Worm (Caenorhabditis elegans) whole organism, L3 larva: ENCODE results near the gene C33H5.16.

Source experiments
- aly-2 ChIP-seq: fragments of 150-350 bp; optimal IDR thresholded peaks from 2 replicates; lab custom pipeline; 2014; ENCODE audit warnings: missing biosample characterization, missing genetic modification characterization
- ama-1 ChIP-seq: fragments of 150-350 bp; optimal IDR thresholded peaks from 2 replicates; lab custom pipeline; 2018
- ceh-28 ChIP-seq: fragments of 150-350 bp; optimal IDR thresholded peaks from 2 replicates; lab custom pipeline; 2014; ENCODE audit warnings: missing biosample characterization, missing genetic modification reagents, missing genetic modification characterization
- fkh-10 ChIP-seq: sonication (generic microtip); optimal IDR thresholded peaks from 2 replicates; lab custom pipeline; 2017; ENCODE audit warnings: missing biosample characterization, missing genetic modification reagents, missing genetic modification characterization
- lin-15B ChIP-seq: fragments of 150-350 bp; optimal IDR thresholded peaks from 2 replicates; lab custom pipeline; 2014; ENCODE audit warnings: missing biosample characterization, missing genetic modification characterization
- mdl-1 ChIP-seq: fragments of 150-350 bp; optimal IDR thresholded peaks from 2 replicates; lab custom pipeline; 2014; ENCODE audit warnings: missing biosample characterization, missing genetic modification characterization
- nfya-1 ChIP-seq: sonication (generic microtip); optimal IDR thresholded peaks from 2 replicates; lab custom pipeline; 2017; ENCODE audit warnings: missing genetic modification characterization, mild to moderate bottlenecking, missing compliant biosample characterization, antibody characterized with exemption, moderate library complexity; ENCODE audit not compliant: insufficient read depth
- nhr-23 ChIP-seq: fragments of 150-350 bp; optimal IDR thresholded peaks from 2 replicates; lab custom pipeline; 2014; ENCODE audit warnings: missing biosample characterization, missing genetic modification reagents, missing genetic modification characterization
- nhr-237 ChIP-seq: fragments of 150-350 bp; optimal IDR thresholded peaks from 2 replicates; lab custom pipeline; 2014; ENCODE audit warnings: missing biosample characterization, missing genetic modification characterization
- nhr-28 ChIP-seq: fragments of 150-350 bp; optimal IDR thresholded peaks from 2 replicates; lab custom pipeline; 2014; ENCODE audit warnings: missing biosample characterization, missing genetic modification characterization
- unc-39 ChIP-seq: sonication (generic microtip); optimal IDR thresholded peaks from 4 replicates; lab custom pipeline; 2017; ENCODE audit warnings: missing biosample characterization, missing genetic modification characterization
- ztf-11 ChIP-seq: fragments of 150-350 bp; optimal IDR thresholded peaks from 2 replicates; lab custom pipeline; 2014; ENCODE audit warnings: missing biosample characterization, missing genetic modification characterization

DNA sequence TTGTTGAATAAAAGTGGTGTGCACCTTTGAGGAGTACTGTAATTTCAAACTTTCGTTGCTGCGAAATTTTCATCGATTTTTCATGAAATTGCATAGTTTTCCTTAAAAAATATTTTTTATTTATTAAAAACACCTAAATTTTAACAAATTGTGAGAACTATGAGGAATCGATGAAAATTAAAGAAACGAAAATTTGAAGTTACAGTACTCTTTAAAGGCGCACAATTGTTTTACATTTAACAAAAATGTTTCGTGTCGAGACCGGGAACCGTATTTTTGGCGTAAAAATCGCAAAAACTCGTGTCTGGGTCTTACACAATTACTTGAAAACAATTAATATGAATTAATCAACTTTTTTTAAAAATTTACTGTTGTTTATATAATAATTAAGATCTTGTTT lies 33.0 kb downstream of the C33H5.16 start, which contains the start of gene rdl-1:
- TF ChIP-seq ztf-11 (no peak), ceh-28 (tag; lab: Kevin White, UChicago) (no peak), aly-2 (tag; lab: Kevin White, UChicago) (no peak), mdl-1 (tag; lab: Kevin White, UChicago) (no peak), lin-15B (tag; lab: Kevin White, UChicago) (no peak), nfya-1 (no peak), nhr-28 (no peak), nhr-237 (tag; lab: Kevin White, UChicago) (no peak), fkh-10 (GFP tag; lab: Kevin White, UChicago) (no peak), ama-1 (no peak), nhr-23 (tag; lab: Kevin White, UChicago) (no peak), unc-39 (no peak)
